Fruit fly (Drosophila melanogaster): Measurements from ENCODE around the gene CG14260.

Gene CG14260

DNA sequence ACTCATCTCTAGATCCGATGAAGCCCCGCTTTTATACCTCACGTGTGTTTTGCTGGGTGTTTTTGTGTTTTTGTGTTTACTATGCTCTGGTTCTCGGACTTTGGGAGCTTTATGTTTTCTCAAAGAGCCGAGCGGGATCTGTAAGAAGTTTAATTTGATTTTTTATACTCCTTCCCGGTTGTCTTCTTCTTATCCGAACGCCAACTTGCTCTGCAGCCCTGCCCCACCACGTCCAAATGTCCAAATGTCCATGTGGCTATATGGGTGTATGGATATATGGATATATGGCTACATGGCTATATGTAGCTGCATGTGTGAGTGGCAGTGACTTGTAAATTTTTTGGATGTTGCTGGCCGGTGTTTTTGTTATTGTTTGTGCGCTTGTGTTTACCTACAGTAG lies 46.4 kb upstream of the CG14260 start (continued):
- TF ChIP-seq Ptx1 (GFP tag; IDR thresholded peaks at IDR 0.05) (no peak), CG10274 (GFP tag; optimal IDR thresholded peaks at IDR 0.05) (no peak)

DNA sequence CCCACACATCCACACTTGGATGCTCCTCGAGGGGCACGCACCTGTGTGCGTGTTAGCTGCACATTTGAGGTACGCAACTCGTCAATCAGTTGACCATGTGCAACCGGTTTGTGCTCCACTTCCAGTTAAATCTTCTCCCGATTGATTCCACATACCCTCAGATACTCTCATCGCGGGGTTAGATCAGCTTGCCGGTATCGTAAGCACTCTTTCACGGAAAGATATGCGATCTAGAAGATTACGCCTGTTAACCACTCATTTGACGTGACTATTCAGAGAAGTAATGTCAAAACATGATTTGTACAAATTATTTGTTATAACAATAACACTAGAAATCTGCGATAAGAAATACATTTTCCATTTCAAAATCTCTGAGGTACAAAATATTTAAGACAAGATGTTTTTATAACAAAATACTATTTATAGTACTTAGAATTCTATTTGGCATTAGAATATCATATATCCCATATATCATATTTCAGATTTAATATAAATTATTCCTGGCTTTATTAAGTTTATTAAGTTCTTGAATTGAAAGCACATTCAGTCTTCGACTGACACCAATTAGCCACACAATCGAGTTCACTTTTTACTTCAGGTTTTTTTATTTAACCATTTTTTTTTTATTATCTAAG lies 44.3 kb upstream of the CG14260 start:
- no peak for TF ChIP-seq exex (tag; optimal IDR thresholded peaks at IDR 0.05)
- no peak for TF ChIP-seq CG11560 (tag; IDR thresholded peaks at IDR 0.05)
- peak in 1 of 3 experiments; percentile 85 for TF ChIP-seq Stat92E (GFP tag; optimal IDR thresholded peaks at IDR 0.05)
- TF ChIP-seq Sry-β (GFP tag; optimal IDR thresholded peaks at IDR 0.05), result no peak
- TF ChIP-seq Optix (GFP tag; IDR thresholded peaks at IDR 0.05), result no peak
- no peak for TF ChIP-seq CG12219 (GFP tag; optimal IDR thresholded peaks at IDR 0.05)
- TF ChIP-seq CG34422 (GFP tag; IDR thresholded peaks at IDR 0.05), result no peak
- TF ChIP-seq Hey (tag; optimal IDR thresholded peaks at IDR 0.05), result no peak
- no peak for TF ChIP-seq CG6791 (GFP tag; IDR thresholded peaks at IDR 0.05; ENCODE audit: partially characterized antibody)
- no peak for TF ChIP-seq Dbx (GFP tag; IDR thresholded peaks at IDR 0.05)
- TF ChIP-seq Ets65A (GFP tag), result peak; percentile 52
- no peak for TF ChIP-seq lab (GFP tag; optimal IDR thresholded peaks at IDR 0.05)
- no peak for TF ChIP-seq crc (GFP tag; optimal IDR thresholded peaks at IDR 0.05)
- peak; percentile 69 for TF ChIP-seq grn (GFP tag; optimal IDR thresholded peaks at IDR 0.05)
- TF ChIP-seq cg (GFP tag; optimal IDR thresholded peaks at IDR 0.05), result peak; percentile 36
- no peak for TF ChIP-seq CG8765 (GFP tag; IDR thresholded peaks at IDR 0.05)
- TF ChIP-seq CoRest (tag; optimal IDR thresholded peaks at IDR 0.05), result no peak
- no peak for TF ChIP-seq abd-A (tag; optimal IDR thresholded peaks at IDR 0.05)
- TF ChIP-seq D19A (tag; optimal IDR thresholded peaks at IDR 0.05), result peak; percentile 35
- no peak for TF ChIP-seq CG7372 (GFP tag; IDR thresholded peaks at IDR 0.05)
- 0 out of 3 replicates have a peak, but pooled peaks have one; percentile 8 for TF ChIP-seq CG11456 (GFP tag; IDR thresholded peaks at IDR 0.05)
- TF ChIP-seq CG2199 (GFP tag; IDR thresholded peaks at IDR 0.05), result 0 out of 3 replicates have a peak, but pooled peaks have one; percentile 23
- no peak for TF ChIP-seq pros (GFP tag; optimal IDR thresholded peaks at IDR 0.05)
- TF ChIP-seq sens (GFP tag), result peak; percentile 27

DNA sequence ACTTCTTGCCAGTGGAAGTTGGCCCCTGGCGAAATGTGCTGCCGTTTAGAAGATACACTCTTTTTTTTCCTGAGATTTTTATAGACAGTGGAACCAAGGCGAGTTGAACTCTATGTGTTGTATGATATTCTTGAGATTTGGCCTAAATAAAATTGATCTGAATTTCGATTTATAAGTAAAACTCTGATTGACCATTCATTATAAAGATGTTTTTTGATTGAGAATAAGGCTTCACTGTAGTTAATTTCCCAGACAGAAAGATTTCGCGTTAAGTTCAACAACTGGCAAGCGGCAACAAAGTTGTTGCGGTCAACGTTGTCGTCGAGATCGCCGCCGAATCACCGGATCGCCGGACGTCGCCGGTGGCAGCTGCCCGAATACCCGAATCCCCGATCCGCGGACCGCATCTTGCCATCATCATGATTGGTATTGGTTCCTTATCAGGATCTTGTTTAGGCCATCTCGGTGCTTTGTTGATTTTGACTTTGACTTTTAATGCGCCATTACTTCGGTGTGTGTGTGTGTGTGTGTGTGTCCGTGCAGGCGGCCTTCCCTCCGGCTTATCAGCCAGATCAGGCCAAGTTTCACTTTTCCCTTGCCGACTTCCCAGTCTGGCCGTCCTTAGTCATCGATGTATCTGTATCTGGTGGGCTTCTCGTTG lies 43.1 kb upstream of the CG14260 start:
- TF ChIP-seq tx (GFP tag; optimal IDR thresholded peaks at IDR 0.05) (no peak), zfh1 (GFP tag; IDR thresholded peaks at IDR 0.05) (no peak), tll (GFP tag; optimal IDR thresholded peaks at IDR 0.05) (no peak), CG4282 (GFP tag; optimal IDR thresholded peaks at IDR 0.05) (no peak), CG17802 (tag; optimal IDR thresholded peaks at IDR 0.05) (no peak), ranshi (GFP tag; IDR thresholded peaks at IDR 0.05) (no peak), CG14860 (GFP tag; IDR thresholded peaks at IDR 0.05; ENCODE audit: partially characterized antibody) (no peak), Sox102F (GFP tag; optimal IDR thresholded peaks at IDR 0.05) (no peak), Blimp-1 (GFP tag; optimal IDR thresholded peaks at IDR 0.05) (peak; percentile 7), grn (GFP tag; optimal IDR thresholded peaks at IDR 0.05) (peak; percentile 84), row (GFP tag; IDR thresholded peaks at IDR 0.05) (no peak), CG2120 (GFP tag; optimal IDR thresholded peaks at IDR 0.05) (no peak), CG3847 (GFP tag; IDR thresholded peaks at IDR 0.05) (no peak), Kr (GFP tag; optimal IDR thresholded peaks at IDR 0.05) (no peak), Sin3A (optimal IDR thresholded peaks at IDR 0.05) (no peak), repo (GFP tag; optimal IDR thresholded peaks at IDR 0.05) (no peak), Elba2 (GFP tag; optimal IDR thresholded peaks at IDR 0.05) (no peak), Gsc (GFP tag; IDR thresholded peaks at IDR 0.05) (no peak)
